Fruit fly (Drosophila melanogaster) S2 (cell line): ENCODE measurements around the gene wnd.

Experiments used
- CG8478 ChIP-seq: fragments of >200 bp; optimal IDR thresholded peaks from 2 replicates; lab custom pipeline; 2018
- CTCF ChIP-seq, 2 experiments: fragments of >200 bp; optimal IDR thresholded peaks; 2 replicates each; lab custom pipeline; 2018

Gene wnd

dm6 chr3L:19646292-19646691 is 10.7 kb upstream of the wnd start:
- TF ChIP-seq CG8478 (lab: Kevin White, UChicago): no peak
- TF ChIP-seq CTCF (optimal IDR thresholded peaks at IDR 0.05; lab: Kevin White, UChicago): no peak

- TF ChIP-seq CG8478 (lab: Kevin White, UChicago) (no peak), CTCF (optimal IDR thresholded peaks at IDR 0.05; lab: Kevin White, UChicago) (no peak)
Measured at dm6 chr3L:19642448-19643020, 7.0 kb upstream of the wnd start, which contains the start of gene Rnf146. TSS of gene Rnf146 (minus strand) at chr3L:19642816.

dm6 chr3L:19636821-19637460 is 1.4 kb upstream of the wnd start:
- no peak for TF ChIP-seq CG8478 (lab: Kevin White, UChicago)
- no peak for TF ChIP-seq CTCF (optimal IDR thresholded peaks at IDR 0.05; lab: Kevin White, UChicago)

- no peak for TF ChIP-seq CG8478 (lab: Kevin White, UChicago)
- TF ChIP-seq CTCF (optimal IDR thresholded peaks at IDR 0.05; lab: Kevin White, UChicago): no peak
Measured at dm6 chr3L:19634788-19635448, 665 bp downstream of the wnd start.

dm6 chr3L:19632766-19633632 is 2.6 kb downstream of the wnd start:
- TF ChIP-seq CTCF (optimal IDR thresholded peaks at IDR 0.05; lab: Kevin White, UChicago): no peak
- TF ChIP-seq CG8478 (lab: Kevin White, UChicago): no peak

dm6 chr3L:19631867-19632266 is 3.7 kb downstream of the wnd start:
- TF ChIP-seq CTCF (optimal IDR thresholded peaks at IDR 0.05; lab: Kevin White, UChicago) (no peak), CG8478 (lab: Kevin White, UChicago) (no peak)

- TF ChIP-seq CG8478 (lab: Kevin White, UChicago) (no peak), CTCF (optimal IDR thresholded peaks at IDR 0.05; lab: Kevin White, UChicago) (no peak)
Measured at dm6 chr3L:19630701-19631100, 4.9 kb downstream of the wnd start.

- TF ChIP-seq CG8478 (lab: Kevin White, UChicago) (no peak), CTCF (optimal IDR thresholded peaks at IDR 0.05; lab: Kevin White, UChicago) (peak in 1 of 2 experiments; percentile 28)
Measured at dm6 chr3L:19618072-19618958, 17.3 kb downstream of the wnd start, which contains the start of gene asf1. TSS of gene asf1 (plus strand) at chr3L:19618894.

- TF ChIP-seq CTCF (optimal IDR thresholded peaks at IDR 0.05; lab: Kevin White, UChicago) (no peak), CG8478 (lab: Kevin White, UChicago) (no peak)
Measured at dm6 chr3L:19612172-19612571, 23.4 kb downstream of the wnd start, which contains the start of the genes Lon and PIG-F. TSS of gene Lon (minus strand) at chr3L:19612199. TSS of gene PIG-F (plus strand) at chr3L:19612455.

- no peak for TF ChIP-seq CG8478 (lab: Kevin White, UChicago)
- no peak for TF ChIP-seq CTCF (optimal IDR thresholded peaks at IDR 0.05; lab: Kevin White, UChicago)
Measured at dm6 chr3L:19605974-19606497, 29.5 kb downstream of the wnd start, which contains the start of the genes lush and CG9372. TSS of gene lush (minus strand) at chr3L:19606090. TSS of gene CG9372 (plus strand) at chr3L:19606208.

- TF ChIP-seq CG8478 (lab: Kevin White, UChicago): no peak
- TF ChIP-seq CTCF (optimal IDR thresholded peaks at IDR 0.05; lab: Kevin White, UChicago): no peak
Measured at dm6 chr3L:19601413-19601812, 34.2 kb downstream of the wnd start, which contains the start of gene CG9368. TSS of gene CG9368 (plus strand) at chr3L:19601633.

- no peak for TF ChIP-seq CG8478 (lab: Kevin White, UChicago)
- no peak for TF ChIP-seq CTCF (optimal IDR thresholded peaks at IDR 0.05; lab: Kevin White, UChicago)
Measured at dm6 chr3L:19598369-19599148, 37.0 kb downstream of the wnd start, which contains the start of the genes ash1 and Taf6. TSS of gene ash1 (minus strand) at chr3L:19598755. TSS of gene Taf6 (plus strand) at chr3L:19599088.
